Fruit fly (Drosophila melanogaster) whole organism: ENCODE results near the gene CG6652.

Source experiments
- CG8478 ChIP-seq: fragments of >200 bp; optimal IDR thresholded peaks from 2 replicates; lab custom pipeline; 2018; ENCODE audit warnings: inconsistent platforms
- Dll ChIP-seq: fragments of >200 bp; optimal IDR thresholded peaks from 2 replicates; lab custom pipeline; 2017
- EcR ChIP-seq, 2 experiments: fragments of >200 bp; optimal IDR thresholded peaks; 2 replicates each; lab custom pipeline; 2017; ENCODE audit warnings: missing biosample characterization in 2 of 2, missing genetic modification characterization in 2 of 2, missing genetic modification reagents in 2 of 2
- pan ChIP-seq: fragments of >200 bp; optimal IDR thresholded peaks from 2 replicates; lab custom pipeline; 2017
- psq ChIP-seq: fragments of >200 bp; optimal IDR thresholded peaks from 2 replicates; lab custom pipeline; 2017
- usp ChIP-seq: fragments of >200 bp; optimal IDR thresholded peaks from 2 replicates; lab custom pipeline; 2017; ENCODE audit warnings: missing biosample characterization, missing genetic modification characterization, mixed read lengths

Gene CG6652

DNA sequence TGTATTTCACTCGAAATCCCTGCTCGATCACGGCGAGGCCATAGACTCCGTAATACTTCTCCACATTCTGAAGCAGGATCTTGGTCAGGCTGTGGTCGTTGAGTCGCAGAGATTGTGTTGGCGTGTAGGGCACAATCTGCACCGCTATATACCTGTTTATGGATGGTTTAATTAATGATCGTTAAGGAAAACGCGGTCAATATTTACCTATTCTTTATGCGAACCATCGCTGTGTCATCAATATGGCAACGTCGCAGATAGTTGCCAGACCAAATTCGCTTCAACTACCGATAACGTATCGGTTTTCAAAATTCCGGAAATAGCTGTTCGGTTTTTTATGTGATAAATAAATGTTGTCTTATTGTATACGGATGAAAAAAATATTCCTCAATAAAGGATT is 22.1 kb upstream of the CG6652 start, which contains the start of gene Pop5:
Gene Pop5 (minus strand): TSS at position 240 of the 400 bp plus-strand sequence.
- TF ChIP-seq CG8478 (lab: Kevin White, UChicago) (no peak), usp (GFP tag; lab: Kevin White, UChicago) (no peak), pan (no peak), EcR (GFP tag; optimal IDR thresholded peaks at IDR 0.05; lab: Kevin White, UChicago) (no peak), psq (lab: Kevin White, UChicago) (no peak), Dll (lab: Kevin White, UChicago) (no peak)

- TF ChIP-seq Dll (lab: Kevin White, UChicago), result no peak
- no peak for TF ChIP-seq pan
- no peak for TF ChIP-seq psq (lab: Kevin White, UChicago)
- TF ChIP-seq CG8478 (lab: Kevin White, UChicago), result no peak
- TF ChIP-seq usp (GFP tag; lab: Kevin White, UChicago), result no peak
- TF ChIP-seq EcR (GFP tag; optimal IDR thresholded peaks at IDR 0.05; lab: Kevin White, UChicago), result no peak
Observed at dm6 chr3L:17042297-17042921, 19.8 kb upstream of the CG6652 start, which contains the start of the genes scaf6 and Papst2. TSS of gene scaf6 (minus strand) at chr3L:17042574. TSS of gene Papst2 (plus strand) at chr3L:17042797.

dm6 chr3L:17035492-17035891 is 12.8 kb upstream of the CG6652 start, which contains the start of gene beg:
TSS of gene beg (plus strand) at chr3L:17035668.
- TF ChIP-seq psq (lab: Kevin White, UChicago), result no peak
- no peak for TF ChIP-seq EcR (GFP tag; optimal IDR thresholded peaks at IDR 0.05; lab: Kevin White, UChicago)
- no peak for TF ChIP-seq CG8478 (lab: Kevin White, UChicago)
- no peak for TF ChIP-seq Dll (lab: Kevin White, UChicago)
- no peak for TF ChIP-seq usp (GFP tag; lab: Kevin White, UChicago)
- TF ChIP-seq pan, result no peak

- TF ChIP-seq Dll (lab: Kevin White, UChicago) (no peak), usp (GFP tag; lab: Kevin White, UChicago) (no peak), psq (lab: Kevin White, UChicago) (no peak), pan (no peak), CG8478 (lab: Kevin White, UChicago) (no peak), EcR (GFP tag; optimal IDR thresholded peaks at IDR 0.05; lab: Kevin White, UChicago) (no peak)
Observed at dm6 chr3L:17033309-17033708, 10.7 kb upstream of the CG6652 start.

- no peak for TF ChIP-seq CG8478 (lab: Kevin White, UChicago)
- no peak for TF ChIP-seq psq (lab: Kevin White, UChicago)
- TF ChIP-seq pan, result no peak
- peak; percentile 63 for TF ChIP-seq Dll (lab: Kevin White, UChicago)
Observed at dm6 chr3L:17031971-17032370, 9.3 kb upstream of the CG6652 start, which contains the start of gene Ilp8. TSS of gene Ilp8 (minus strand) at chr3L:17032080.

dm6 chr3L:17027310-17027709 is 4.7 kb upstream of the CG6652 start, which contains the start of gene CG7730:
TSS of gene CG7730 (plus strand) at chr3L:17027515.
- TF ChIP-seq EcR (GFP tag; optimal IDR thresholded peaks at IDR 0.05; lab: Kevin White, UChicago) (no peak), usp (GFP tag; lab: Kevin White, UChicago) (no peak), pan (no peak), psq (lab: Kevin White, UChicago) (no peak), Dll (lab: Kevin White, UChicago) (no peak), CG8478 (lab: Kevin White, UChicago) (no peak)

DNA sequence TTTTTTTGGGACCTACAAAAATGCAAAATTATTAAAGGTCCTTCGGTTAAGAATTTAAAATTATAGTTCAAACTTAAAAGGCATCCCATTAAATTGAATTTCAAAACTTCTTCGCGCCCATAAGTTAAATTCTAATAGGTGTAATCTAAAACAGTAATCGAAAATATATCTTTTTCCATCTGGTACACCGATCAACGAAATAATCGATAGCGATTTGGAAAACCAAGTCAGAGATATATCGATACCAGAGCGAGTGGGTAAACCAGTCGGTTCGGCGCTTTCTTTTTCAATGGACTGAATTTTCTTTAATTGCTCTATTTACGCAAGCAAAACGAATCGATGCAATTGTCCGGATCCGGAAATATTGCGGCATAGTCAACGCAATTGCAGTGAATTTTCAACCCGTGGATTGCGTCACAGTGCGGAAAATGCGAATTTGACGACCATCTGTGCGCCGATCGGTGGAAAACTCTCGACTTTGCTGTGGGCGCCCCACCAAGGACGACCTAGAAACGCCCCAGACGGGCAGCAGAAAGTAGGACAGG is 1.5 kb upstream of the CG6652 start, which contains the start of gene Fit2:
Gene Fit2 (plus strand): TSS at position 234 of the 545 bp plus-strand sequence.
- no peak for TF ChIP-seq pan
- TF ChIP-seq psq (lab: Kevin White, UChicago), result no peak
- TF ChIP-seq CG8478 (lab: Kevin White, UChicago), result no peak
- no peak for TF ChIP-seq usp (GFP tag; lab: Kevin White, UChicago)
- no peak for TF ChIP-seq Dll (lab: Kevin White, UChicago)
- TF ChIP-seq EcR (GFP tag; optimal IDR thresholded peaks at IDR 0.05; lab: Kevin White, UChicago), result no peak

DNA sequence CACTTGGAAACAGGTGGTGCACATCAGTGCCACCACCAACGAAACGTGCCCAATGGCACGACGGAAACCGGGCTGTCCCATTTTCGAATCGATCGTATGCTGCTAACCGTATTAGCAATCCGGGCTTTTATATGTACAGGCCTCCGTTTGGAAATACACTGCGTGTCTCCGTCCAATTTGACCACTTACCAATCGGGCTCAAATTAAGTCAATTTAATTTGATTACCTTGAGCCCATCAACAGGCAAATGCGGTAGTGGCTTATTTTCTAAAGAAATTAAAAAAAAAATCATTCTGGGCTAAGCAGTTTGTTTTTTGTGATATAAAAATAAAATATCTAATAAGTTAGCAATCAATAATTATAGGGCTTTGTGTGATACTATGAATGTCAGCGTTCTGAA is 985 bp upstream of the CG6652 start, which contains the start of gene a10:
Gene a10 (minus strand): TSS at position 101 of the 400 bp plus-strand sequence.
- TF ChIP-seq pan (no peak), psq (lab: Kevin White, UChicago) (no peak), Dll (lab: Kevin White, UChicago) (no peak), EcR (GFP tag; optimal IDR thresholded peaks at IDR 0.05; lab: Kevin White, UChicago) (no peak), usp (GFP tag; lab: Kevin White, UChicago) (no peak), CG8478 (lab: Kevin White, UChicago) (no peak)

dm6 chr3L:17016576-17016917 is 6.1 kb downstream of the CG6652 start:
- TF ChIP-seq psq (lab: Kevin White, UChicago), result no peak
- TF ChIP-seq Dll (lab: Kevin White, UChicago), result peak; percentile 24
- no peak for TF ChIP-seq EcR (GFP tag; optimal IDR thresholded peaks at IDR 0.05; lab: Kevin White, UChicago)

- TF ChIP-seq CG8478 (lab: Kevin White, UChicago) (no peak), psq (lab: Kevin White, UChicago) (no peak), usp (GFP tag; lab: Kevin White, UChicago) (no peak), pan (no peak)
Observed at dm6 chr3L:17015663-17016575, 6.7 kb downstream of the CG6652 start, which contains the start of the genes CG6664 and CG7728. TSS of gene CG6664 (minus strand) at chr3L:17016180. TSS of gene CG7728 (plus strand) at chr3L:17016536.
